Worm (Caenorhabditis elegans) whole organism, mixed stage, embryonic: ENCODE measurements around the gene T02E9.5.

ENCODE experiments used
- ces-1 ChIP-seq: fragments of 150-350 bp; optimal IDR thresholded peaks from 2 replicates; lab custom pipeline; 2014; ENCODE audit warnings: missing biosample characterization, missing genetic modification reagents, missing genetic modification characterization
- elt-3 ChIP-seq: fragments of 150-350 bp; optimal IDR thresholded peaks from 2 replicates; lab custom pipeline; 2014; ENCODE audit warnings: missing biosample characterization, missing genetic modification characterization
- ham-2 ChIP-seq: fragments of 200-800 bp; sonication (Bioruptor generic); optimal IDR thresholded peaks from 2 replicates; lab custom pipeline; 2018; ENCODE audit warnings: mild to moderate bottlenecking, missing genetic modification characterization, missing compliant biosample characterization
- lin-13 ChIP-seq: fragments of 150-350 bp; optimal IDR thresholded peaks from 2 replicates; lab custom pipeline; 2014; ENCODE audit warnings: missing biosample characterization, missing genetic modification characterization
- lsy-2 ChIP-seq: fragments of 150-350 bp; optimal IDR thresholded peaks from 2 replicates; lab custom pipeline; 2014; ENCODE audit warnings: missing biosample characterization, missing genetic modification characterization
- mls-2 ChIP-seq: sonication (generic microtip); optimal IDR thresholded peaks from 2 replicates; lab custom pipeline; 2016; ENCODE audit warnings: mild to moderate bottlenecking, missing genetic modification characterization, moderate library complexity, missing compliant biosample characterization
- nhr-12 ChIP-seq: fragments of 150-350 bp; optimal IDR thresholded peaks from 2 replicates; lab custom pipeline; 2014; ENCODE audit warnings: missing biosample characterization, missing genetic modification characterization
- nhr-76 ChIP-seq: sonication (generic microtip); optimal IDR thresholded peaks from 2 replicates; lab custom pipeline; 2017; ENCODE audit warnings: missing biosample characterization, missing genetic modification characterization
- pha-4 ChIP-seq: fragments of 150-350 bp; optimal IDR thresholded peaks from 2 replicates; lab custom pipeline; 2018; ENCODE audit warnings: missing biosample characterization, missing genetic modification reagents, missing genetic modification characterization
- snpc-4 ChIP-seq: fragments of 150-350 bp; optimal IDR thresholded peaks from 2 replicates; lab custom pipeline; 2014; ENCODE audit warnings: missing biosample characterization, missing genetic modification characterization
- sptf-1 ChIP-seq: sonication (generic microtip); optimal IDR thresholded peaks from 2 replicates; lab custom pipeline; 2017; ENCODE audit warnings: mild to moderate bottlenecking, missing genetic modification characterization, moderate library complexity, missing compliant biosample characterization
- unc-120 ChIP-seq: sonication (generic microtip); optimal IDR thresholded peaks from 2 replicates; lab custom pipeline; 2017; ENCODE audit warnings: missing genetic modification characterization, missing compliant biosample characterization; ENCODE audit not compliant: poor library complexity, severe bottlenecking
- unc-62 ChIP-seq: fragments of 150-350 bp; optimal IDR thresholded peaks from 2 replicates; lab custom pipeline; 2014; ENCODE audit warnings: missing biosample characterization, missing genetic modification reagents, missing genetic modification characterization

DNA sequence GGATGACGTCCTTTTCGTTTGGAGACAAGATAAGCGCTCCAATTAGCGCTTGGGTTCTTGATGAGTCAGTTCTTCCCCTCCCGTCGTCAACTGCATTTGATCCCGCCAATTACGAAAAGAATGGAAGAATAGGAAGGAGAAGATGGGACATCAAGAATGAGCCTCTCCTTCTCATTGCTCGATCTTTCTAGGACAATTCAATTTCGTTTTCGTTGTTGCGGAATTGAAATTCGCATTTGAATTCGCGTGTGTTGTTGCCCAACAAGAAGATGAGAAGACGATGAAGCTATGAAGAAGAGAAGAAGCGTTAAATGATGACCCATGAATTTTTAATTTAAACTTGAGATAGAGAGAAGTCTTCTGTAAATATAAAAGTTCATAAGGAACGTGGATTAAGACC, 5.2 kb upstream of the T02E9.5 start:
- TF ChIP-seq unc-62 (GFP tag; lab: Kevin White, UChicago): no peak
- TF ChIP-seq snpc-4 (tag; lab: Kevin White, UChicago): no peak
- no peak for TF ChIP-seq lsy-2 (tag; lab: Kevin White, UChicago)
- TF ChIP-seq sptf-1 (tag; lab: Kevin White, UChicago): no peak
- TF ChIP-seq lin-13 (tag; lab: Kevin White, UChicago): no peak
- TF ChIP-seq nhr-12: no peak
- TF ChIP-seq mls-2 (tag; lab: Kevin White, UChicago): no peak
- TF ChIP-seq elt-3 (tag; lab: Kevin White, UChicago): no peak
- TF ChIP-seq pha-4 (tag; lab: Kevin White, UChicago): no peak
- no peak for TF ChIP-seq unc-120
- TF ChIP-seq ham-2 (GFP tag; lab: Kevin White, UChicago): no peak
- peak; percentile 91 for TF ChIP-seq ces-1
- TF ChIP-seq nhr-76: no peak
